Fruit fly (Drosophila melanogaster): ENCODE results near the gene CG3226.

Gene CG3226

dm6 chrX:6615476-6615875 lies 38.6 kb downstream of the CG3226 start (continued):
- TF ChIP-seq CG11093 (GFP tag; IDR thresholded peaks at IDR 0.05) = peak; percentile 59; the same call in 2 of the 3 replicates
- peak; percentile 66 for TF ChIP-seq CG17361 (GFP tag; IDR thresholded peaks at IDR 0.05)
- TF ChIP-seq CG32767 (GFP tag; IDR thresholded peaks at IDR 0.05) = peak; percentile 54; the same call in 1 of the 2 replicates
- no peak for TF ChIP-seq CG13296 (GFP tag; optimal IDR thresholded peaks at IDR 0.05)
- peak; percentile 68 for TF ChIP-seq CG2678 (tag; optimal IDR thresholded peaks at IDR 0.05)
- TF ChIP-seq CG18011 (GFP tag; optimal IDR thresholded peaks at IDR 0.05) = no peak
- 0 out of 2 replicates have a peak, but pooled peaks have one; percentile 30 for TF ChIP-seq gt (GFP tag; IDR thresholded peaks at IDR 0.05)
- no peak for TF ChIP-seq CG11456 (GFP tag; IDR thresholded peaks at IDR 0.05)
- no peak for TF ChIP-seq gfzf (GFP tag; optimal IDR thresholded peaks at IDR 0.05)
- TF ChIP-seq Trl (optimal IDR thresholded peaks at IDR 0.05) = no peak
- peak; percentile 61 for TF ChIP-seq Trl (GFP tag; optimal IDR thresholded peaks at IDR 0.05)
- peak; percentile 61 for TF ChIP-seq Pdp1 (GFP tag; optimal IDR thresholded peaks at IDR 0.05)
- TF ChIP-seq br (optimal IDR thresholded peaks at IDR 0.05) = no peak
- no peak for TF ChIP-seq chinmo (GFP tag; IDR thresholded peaks at IDR 0.05; ENCODE audit: partially characterized antibody)
- TF ChIP-seq CG30020 (tag; optimal IDR thresholded peaks at IDR 0.05) = no peak
- no peak for TF ChIP-seq CG13287 (GFP tag; IDR thresholded peaks at IDR 0.05; ENCODE audit: partially characterized antibody)
- TF ChIP-seq CG14965 (GFP tag; optimal IDR thresholded peaks at IDR 0.05; ENCODE audit: borderline replicate concordance) = no peak
- no peak for TF ChIP-seq slou (GFP tag; optimal IDR thresholded peaks at IDR 0.05)
- TF ChIP-seq CG18599 (GFP tag; optimal IDR thresholded peaks at IDR 0.05) = peak; percentile 20
- TF ChIP-seq HLH54F (GFP tag; optimal IDR thresholded peaks at IDR 0.05) = no peak
- TF ChIP-seq CG12236 (GFP tag; optimal IDR thresholded peaks at IDR 0.05) = no peak
- TF ChIP-seq CG2129 (GFP tag; IDR thresholded peaks at IDR 0.05; ENCODE audit: partially characterized antibody) = no peak
- no peak for TF ChIP-seq Myb (GFP tag; optimal IDR thresholded peaks at IDR 0.05)
- TF ChIP-seq CG7786 (GFP tag; optimal IDR thresholded peaks at IDR 0.05) = peak; percentile 32
- TF ChIP-seq Spps (tag; optimal IDR thresholded peaks at IDR 0.05) = peak; percentile 18
- no peak for TF ChIP-seq Nf-YB (GFP tag; optimal IDR thresholded peaks at IDR 0.05)
- no peak for TF ChIP-seq CG8765 (GFP tag; IDR thresholded peaks at IDR 0.05)
- TF ChIP-seq Oaz (GFP tag; IDR thresholded peaks at IDR 0.05) = no peak
- no peak for TF ChIP-seq pb (GFP tag; optimal IDR thresholded peaks at IDR 0.05)
- peak; percentile 36 for TF ChIP-seq ATbp (GFP tag; optimal IDR thresholded peaks at IDR 0.05)
- TF ChIP-seq Side (GFP tag; optimal IDR thresholded peaks at IDR 0.05) = peak; percentile 38
- no peak for TF ChIP-seq sug (tag; optimal IDR thresholded peaks at IDR 0.05)
- TF ChIP-seq BtbVII (GFP tag; optimal IDR thresholded peaks at IDR 0.05) = no peak
- TF ChIP-seq CG7928 (GFP tag; optimal IDR thresholded peaks at IDR 0.05) = no peak
- peak; percentile 14 for TF ChIP-seq CG4820 (GFP tag; optimal IDR thresholded peaks at IDR 0.05)
- TF ChIP-seq Mrtf (GFP tag; IDR thresholded peaks at IDR 0.05) = peak; percentile 56; the same call in 2 of the 3 replicates
- TF ChIP-seq Tbp (GFP tag; optimal IDR thresholded peaks at IDR 0.05) = no peak
- TF ChIP-seq vfl (GFP tag; optimal IDR thresholded peaks at IDR 0.05) = no peak
- 0 out of 2 replicates have a peak, but pooled peaks have one; percentile 28 for TF ChIP-seq CG11696 (GFP tag; IDR thresholded peaks at IDR 0.05)
- TF ChIP-seq salm (tag; optimal IDR thresholded peaks at IDR 0.05) = no peak
- no peak for TF ChIP-seq run (tag; optimal IDR thresholded peaks at IDR 0.05)
- TF ChIP-seq Meics (GFP tag; optimal IDR thresholded peaks at IDR 0.05) = no peak
- no peak for TF ChIP-seq HLHmδ (GFP tag; optimal IDR thresholded peaks at IDR 0.05)
- TF ChIP-seq CG18262 (tag; optimal IDR thresholded peaks at IDR 0.05) = peak; percentile 67
- TF ChIP-seq CG31224 (GFP tag; IDR thresholded peaks at IDR 0.05) = no peak
- no peak for TF ChIP-seq CG9876 (GFP tag; optimal IDR thresholded peaks at IDR 0.05)
- peak; percentile 67 for TF ChIP-seq pnt (GFP tag; optimal IDR thresholded peaks at IDR 0.05)
- TF ChIP-seq Dad (GFP tag; optimal IDR thresholded peaks at IDR 0.05) = peak; percentile 6
- no peak for TF ChIP-seq gcm2 (GFP tag; optimal IDR thresholded peaks at IDR 0.05)
- no peak for TF ChIP-seq CG7963 (GFP tag; IDR thresholded peaks at IDR 0.05; ENCODE audit: partially characterized antibody)
- TF ChIP-seq ewg (GFP tag; optimal IDR thresholded peaks at IDR 0.05) = peak; percentile 21
- TF ChIP-seq Awh (GFP tag; IDR thresholded peaks at IDR 0.05) = peak; percentile 42

Data from whole organism, embryonic.